Fruit fly (Drosophila melanogaster): ENCODE measurements around the gene Mi-2.

Gene Mi-2

dm6 chr3L:19834143-19834794 lies 75.7 kb downstream of the Mi-2 start, which contains the start of the genes trc and CG32221 (continued):
- TF ChIP-seq trem (tag; optimal IDR thresholded peaks at IDR 0.05) (peak; percentile 44), org-1 (GFP tag; optimal IDR thresholded peaks at IDR 0.05) (no peak), p53 (GFP tag; optimal IDR thresholded peaks at IDR 0.05) (peak; percentile 7), gsb (GFP tag; IDR thresholded peaks at IDR 0.05) (no peak), Ssrp (tag; optimal IDR thresholded peaks at IDR 0.05) (no peak), CG4328 (GFP tag; optimal IDR thresholded peaks at IDR 0.05) (peak; percentile 65), GATAe (GFP tag; conservative IDR thresholded peaks at IDR 0.05) (no peak), CG11696 (GFP tag; IDR thresholded peaks at IDR 0.05) (no peak), CG6813 (GFP tag; optimal IDR thresholded peaks at IDR 0.05) (no peak), Atf-2 (GFP tag; optimal IDR thresholded peaks at IDR 0.05) (no peak), tup (GFP tag; optimal IDR thresholded peaks at IDR 0.05) (no peak), Deaf1 (tag; optimal IDR thresholded peaks at IDR 0.05) (no peak), Rx (GFP tag; IDR thresholded peaks at IDR 0.05) (peak; percentile 59), CG9932 (GFP tag; IDR thresholded peaks at IDR 0.05) (peak; percentile 78), cas (GFP tag; IDR thresholded peaks at IDR 0.05) (no peak), ranshi (GFP tag; IDR thresholded peaks at IDR 0.05) (peak; percentile 42; the same call in 1 of the 2 replicates), CG12659 (GFP tag; optimal IDR thresholded peaks at IDR 0.05) (peak; percentile 91), CG10366 (GFP tag; IDR thresholded peaks at IDR 0.05) (peak; percentile 13; the same call in 1 of the 2 replicates), lov (optimal IDR thresholded peaks at IDR 0.05) (no peak), lov (GFP tag; IDR thresholded peaks at IDR 0.05) (0 out of 3 replicates have a peak, but pooled peaks have one; percentile 41), Max (GFP tag; optimal IDR thresholded peaks at IDR 0.05) (peak; percentile 1), CG1233 (GFP tag; optimal IDR thresholded peaks at IDR 0.05) (peak; percentile 65), repo (GFP tag; optimal IDR thresholded peaks at IDR 0.05) (no peak), Dbx (GFP tag; IDR thresholded peaks at IDR 0.05) (peak; percentile 39; the same call in 1 of the 3 replicates), lab (GFP tag; optimal IDR thresholded peaks at IDR 0.05) (no peak), CG6683 (GFP tag; optimal IDR thresholded peaks at IDR 0.05) (no peak), CG15601 (tag; optimal IDR thresholded peaks at IDR 0.05) (no peak), run (tag; optimal IDR thresholded peaks at IDR 0.05) (no peak), peb (GFP tag; IDR thresholded peaks at IDR 0.05) (no peak), Eip74EF (GFP tag; optimal IDR thresholded peaks at IDR 0.05) (no peak), Fer2 (tag; optimal IDR thresholded peaks at IDR 0.05) (peak; percentile 63), CG17186 (GFP tag; optimal IDR thresholded peaks at IDR 0.05) (peak; percentile 51), Atf6 (GFP tag; IDR thresholded peaks at IDR 0.05) (no peak), twi (tag; optimal IDR thresholded peaks at IDR 0.05) (no peak), CG17328 (GFP tag; IDR thresholded peaks at IDR 0.05) (peak; percentile 45; the same call in 1 of the 2 replicates), ap (GFP tag; IDR thresholded peaks at IDR 0.05) (no peak), CG4820 (GFP tag; optimal IDR thresholded peaks at IDR 0.05) (no peak), Dip3 (GFP tag; optimal IDR thresholded peaks at IDR 0.05) (no peak), lbe (GFP tag; optimal IDR thresholded peaks at IDR 0.05) (no peak), CG17612 (GFP tag; IDR thresholded peaks at IDR 0.05) (0 out of 2 replicates have a peak, but pooled peaks have one; percentile 10), CG42726 (GFP tag; IDR thresholded peaks at IDR 0.05; ENCODE audit: partially characterized antibody) (peak; percentile 77), CG7556 (GFP tag; optimal IDR thresholded peaks at IDR 0.05) (no peak), eyg (GFP tag; optimal IDR thresholded peaks at IDR 0.05) (no peak), CG7271 (tag; optimal IDR thresholded peaks at IDR 0.05) (no peak), CG16815 (GFP tag; optimal IDR thresholded peaks at IDR 0.05) (no peak), CG12299 (tag; optimal IDR thresholded peaks at IDR 0.05) (no peak), CG3847 (GFP tag; IDR thresholded peaks at IDR 0.05) (peak; percentile 51; the same call in 1 of the 2 replicates), ftz-f1 (GFP tag; optimal IDR thresholded peaks at IDR 0.05) (no peak), Xrp1 (GFP tag; IDR thresholded peaks at IDR 0.05) (peak; percentile 10; the same call in 1 of the 2 replicates), CG33213 (GFP tag; optimal IDR thresholded peaks at IDR 0.05) (no peak)

Data from whole organism, embryonic.